4 worm cellular contexts compared by ENCODE assay signal in the genomic region with DNA sequence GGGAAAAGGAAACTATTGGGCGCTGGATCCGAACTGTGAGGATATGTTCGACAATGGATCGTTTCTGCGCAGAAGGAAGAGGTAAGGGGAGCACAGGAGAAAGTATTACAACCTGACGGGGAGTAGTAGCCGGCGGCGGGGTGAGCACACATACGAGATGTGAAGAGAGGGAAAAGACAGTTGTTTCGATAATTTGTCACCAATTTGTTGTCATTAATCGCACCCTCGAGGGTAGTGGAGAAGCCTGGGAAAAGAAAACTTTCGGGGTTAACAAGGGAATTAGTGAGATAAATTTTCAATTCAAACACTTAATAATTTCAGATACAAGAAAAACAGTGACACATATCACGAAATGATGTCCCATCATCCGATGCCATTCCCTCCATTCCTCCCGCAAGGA.
TF ChIP-seq lines count a peak whose summit lies in the region.

No protein-coding gene starts in this region.

TF ChIP-seq in whole organism, L1 larva, 84 proteins besides CTCF, POLR2A, EP300 and RAD21:
- TF ChIP-seq nhr-47 (tag; optimal IDR thresholded peaks at IDR 0.05; lab: Kevin White, UChicago): no peak
- TF ChIP-seq fkh-4 (tag; optimal IDR thresholded peaks at IDR 0.05; lab: Kevin White, UChicago; ENCODE audit: borderline replicate concordance): no peak
- TF ChIP-seq C34B4.2 (tag; optimal IDR thresholded peaks at IDR 0.05; lab: Kevin White, UChicago): no peak
- no peak for TF ChIP-seq aha-1 (tag; optimal IDR thresholded peaks at IDR 0.05; lab: Kevin White, UChicago)
- no peak for TF ChIP-seq jun-1 (tag; optimal IDR thresholded peaks at IDR 0.05; lab: Kevin White, UChicago)
- TF ChIP-seq Y116A8C.19 (tag; optimal IDR thresholded peaks at IDR 0.05; lab: Kevin White, UChicago; ENCODE audit: borderline replicate concordance): no peak
- no peak for TF ChIP-seq mdl-1 (tag; optimal IDR thresholded peaks at IDR 0.05; lab: Kevin White, UChicago)
- no peak for TF ChIP-seq efl-3 (GFP tag; optimal IDR thresholded peaks at IDR 0.05; lab: Kevin White, UChicago)
- no peak for TF ChIP-seq egl-13 (tag; optimal IDR thresholded peaks at IDR 0.05; lab: Kevin White, UChicago)
- no peak for TF ChIP-seq aly-2 (tag; optimal IDR thresholded peaks at IDR 0.05; lab: Kevin White, UChicago)
- no peak for TF ChIP-seq elt-2 (tag; optimal IDR thresholded peaks at IDR 0.05; lab: Kevin White, UChicago)
- TF ChIP-seq nhr-77 (tag; optimal IDR thresholded peaks at IDR 0.05; lab: Kevin White, UChicago): no peak
- peak; percentile 44 for TF ChIP-seq rnt-1 (tag; optimal IDR thresholded peaks at IDR 0.05; lab: Kevin White, UChicago)
- TF ChIP-seq pqm-1 (tag; optimal IDR thresholded peaks at IDR 0.05; lab: Kevin White, UChicago): no peak
- TF ChIP-seq efl-1 (optimal IDR thresholded peaks at IDR 0.05; lab: Kevin White, UChicago): no peak
- peak in 1 of 2 experiments; percentile 88 for TF ChIP-seq efl-1 (GFP tag; optimal IDR thresholded peaks at IDR 0.05 in 1 of 2; lab: Kevin White, UChicago)
- TF ChIP-seq unc-130 (tag; optimal IDR thresholded peaks at IDR 0.05; lab: Kevin White, UChicago): peak; percentile 29
- TF ChIP-seq dsc-1 (tag; optimal IDR thresholded peaks at IDR 0.05; lab: Kevin White, UChicago): no peak
- TF ChIP-seq unc-98 (GFP tag; IDR thresholded peaks at IDR 0.05; lab: Robert Waterston, UW): no peak
- no peak for TF ChIP-seq fos-1 (tag; optimal IDR thresholded peaks at IDR 0.05; lab: Kevin White, UChicago)
- no peak for TF ChIP-seq sup-37 (GFP tag; optimal IDR thresholded peaks at IDR 0.05; lab: Kevin White, UChicago)
- no peak for TF ChIP-seq ceh-82 (tag; optimal IDR thresholded peaks at IDR 0.05; lab: Kevin White, UChicago)

TF ChIP-seq in whole organism, L3 larva, 47 proteins besides CTCF, POLR2A, EP300 and RAD21:
- TF ChIP-seq egl-5 (tag; optimal IDR thresholded peaks at IDR 0.05; lab: Kevin White, UChicago): no peak
- TF ChIP-seq zag-1 (tag; optimal IDR thresholded peaks at IDR 0.05; lab: Kevin White, UChicago): no peak
- TF ChIP-seq lin-39 (tag; optimal IDR thresholded peaks at IDR 0.05; lab: Kevin White, UChicago): peak; percentile 1
- no peak for TF ChIP-seq pqm-1 (tag; optimal IDR thresholded peaks at IDR 0.05; lab: Kevin White, UChicago)

TF ChIP-seq in whole organism, late embryonic, 69 proteins besides CTCF, POLR2A, EP300 and RAD21:
- TF ChIP-seq sox-2 (GFP tag; IDR thresholded peaks at IDR 0.05; lab: Robert Waterston, UW): no peak
- TF ChIP-seq unc-55 (GFP tag; optimal IDR thresholded peaks at IDR 0.05; lab: Kevin White, UChicago): peak; percentile 28
- peak; percentile 6 for TF ChIP-seq tbx-2 (tag; optimal IDR thresholded peaks at IDR 0.05; lab: Kevin White, UChicago)
TF ChIP-seq in whole organism, late embryonic: peak in this region for 2.

TF ChIP-seq in whole organism, mixed stage, embryonic, 35 proteins besides CTCF, POLR2A, EP300 and RAD21:
- TF ChIP-seq unc-120 (tag; optimal IDR thresholded peaks at IDR 0.05; lab: Kevin White, UChicago; ENCODE audit: poor library complexity, severe bottlenecking) (peak; percentile 4), nhr-2 (tag; optimal IDR thresholded peaks at IDR 0.05; lab: Kevin White, UChicago) (no peak), hlh-1 (tag; optimal IDR thresholded peaks at IDR 0.05; lab: Kevin White, UChicago) (peak; percentile 83), unc-62 (GFP tag; optimal IDR thresholded peaks at IDR 0.05; lab: Kevin White, UChicago) (peak; percentile 40)
